Fruit fly (Drosophila melanogaster): Measurements from ENCODE around the gene Sec13.

The Sec13 gene

dm6 chr3R:23360356-23360755 is 4.3 kb downstream of the Sec13 start:
- no peak for TF ChIP-seq Myc (optimal IDR thresholded peaks at IDR 0.05)
- no peak for TF ChIP-seq insv (optimal IDR thresholded peaks at IDR 0.05)
- TF ChIP-seq Sin3A (optimal IDR thresholded peaks at IDR 0.05) = no peak
- no peak for TF ChIP-seq h (optimal IDR thresholded peaks at IDR 0.05)
- TF ChIP-seq psq (optimal IDR thresholded peaks at IDR 0.05) = no peak
- no peak for TF ChIP-seq ttk (optimal IDR thresholded peaks at IDR 0.05)

DNA sequence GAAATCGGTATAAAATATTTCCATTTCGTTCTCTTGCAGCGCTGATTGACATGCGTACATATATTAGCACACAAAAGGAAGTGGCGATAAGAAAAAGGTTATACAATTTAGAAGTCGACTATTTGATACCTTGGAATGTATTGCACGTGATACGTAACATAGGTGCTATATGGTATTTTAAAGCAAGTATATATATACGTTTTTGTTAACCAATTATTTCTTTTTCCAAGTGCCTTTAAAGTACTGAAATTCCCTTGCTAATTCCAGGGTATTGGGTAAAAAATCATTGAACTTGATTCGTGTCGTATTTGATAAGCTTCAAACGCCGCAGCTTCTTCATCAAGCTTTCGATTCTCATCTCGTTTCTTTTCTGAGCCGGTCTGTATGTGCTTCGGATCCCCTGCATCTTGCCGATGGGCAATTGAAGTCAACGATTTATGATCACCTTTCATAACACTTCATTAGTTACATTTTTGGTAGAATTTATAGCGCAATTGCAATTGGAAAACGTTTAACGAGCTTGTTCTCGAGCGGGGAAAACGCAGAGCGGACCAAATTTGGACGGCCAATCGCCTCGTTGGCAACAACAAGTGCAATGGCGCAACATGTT is 7.5 kb downstream of the Sec13 start, which contains the start of gene CG4408:
CG4408 (minus strand) TSS at position 60 of the 610 bp plus-strand sequence.
- TF ChIP-seq psq (optimal IDR thresholded peaks at IDR 0.05) (no peak), ttk (optimal IDR thresholded peaks at IDR 0.05) (no peak), Sin3A (optimal IDR thresholded peaks at IDR 0.05) (no peak), h (optimal IDR thresholded peaks at IDR 0.05) (no peak), insv (optimal IDR thresholded peaks at IDR 0.05) (no peak), Myc (optimal IDR thresholded peaks at IDR 0.05) (no peak)

DNA sequence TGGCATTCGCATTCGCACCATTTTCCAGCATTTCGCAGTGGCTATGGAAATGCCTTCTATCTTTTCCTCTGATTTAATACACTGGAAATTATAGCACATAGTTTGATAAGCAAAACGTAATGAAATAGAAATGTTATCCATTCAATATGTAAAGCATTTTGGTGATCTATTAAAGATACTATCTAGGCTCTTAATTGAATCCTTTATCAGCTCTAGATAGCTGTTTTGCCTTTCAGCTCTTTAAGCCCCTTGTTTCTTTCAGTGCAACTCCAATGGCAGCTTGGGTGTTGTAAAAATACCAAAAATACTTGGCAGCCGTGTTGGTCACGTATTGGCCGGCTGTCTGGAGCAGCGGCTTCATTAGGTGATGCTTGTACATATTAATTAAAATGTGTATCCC is 8.9 kb downstream of the Sec13 start:
- TF ChIP-seq ttk (optimal IDR thresholded peaks at IDR 0.05) (no peak), Sin3A (optimal IDR thresholded peaks at IDR 0.05) (no peak), h (optimal IDR thresholded peaks at IDR 0.05) (no peak), Myc (optimal IDR thresholded peaks at IDR 0.05) (no peak), insv (optimal IDR thresholded peaks at IDR 0.05) (no peak), psq (optimal IDR thresholded peaks at IDR 0.05) (no peak)

- TF ChIP-seq ttk (optimal IDR thresholded peaks at IDR 0.05) (no peak), Myc (optimal IDR thresholded peaks at IDR 0.05) (no peak), h (optimal IDR thresholded peaks at IDR 0.05) (no peak), Sin3A (optimal IDR thresholded peaks at IDR 0.05) (no peak), insv (optimal IDR thresholded peaks at IDR 0.05) (no peak), psq (optimal IDR thresholded peaks at IDR 0.05) (no peak)
Measured at dm6 chr3R:23367540-23367939, 11.5 kb downstream of the Sec13 start.

DNA sequence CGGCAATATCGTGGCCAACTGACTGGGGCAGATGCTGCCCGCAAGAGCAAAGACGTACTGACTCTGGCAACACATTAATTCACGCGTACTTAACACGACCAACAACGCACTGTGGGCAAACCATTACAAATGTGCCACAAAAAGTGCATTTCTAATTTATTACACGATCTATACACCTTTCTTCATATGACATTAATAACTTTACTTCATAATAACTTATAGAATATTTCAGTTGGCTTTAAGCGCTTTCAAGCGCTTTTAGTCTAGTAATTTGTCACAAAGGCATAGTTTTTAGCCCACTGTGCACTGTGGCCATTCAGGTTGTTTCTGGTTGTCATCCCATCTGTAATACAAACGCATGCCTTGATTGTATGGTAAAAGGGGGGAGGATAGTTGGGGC is 12.2 kb downstream of the Sec13 start:
- TF ChIP-seq psq (optimal IDR thresholded peaks at IDR 0.05) (no peak), ttk (optimal IDR thresholded peaks at IDR 0.05) (no peak), Myc (optimal IDR thresholded peaks at IDR 0.05) (no peak), insv (optimal IDR thresholded peaks at IDR 0.05) (no peak), Sin3A (optimal IDR thresholded peaks at IDR 0.05) (no peak), h (optimal IDR thresholded peaks at IDR 0.05) (no peak)

DNA sequence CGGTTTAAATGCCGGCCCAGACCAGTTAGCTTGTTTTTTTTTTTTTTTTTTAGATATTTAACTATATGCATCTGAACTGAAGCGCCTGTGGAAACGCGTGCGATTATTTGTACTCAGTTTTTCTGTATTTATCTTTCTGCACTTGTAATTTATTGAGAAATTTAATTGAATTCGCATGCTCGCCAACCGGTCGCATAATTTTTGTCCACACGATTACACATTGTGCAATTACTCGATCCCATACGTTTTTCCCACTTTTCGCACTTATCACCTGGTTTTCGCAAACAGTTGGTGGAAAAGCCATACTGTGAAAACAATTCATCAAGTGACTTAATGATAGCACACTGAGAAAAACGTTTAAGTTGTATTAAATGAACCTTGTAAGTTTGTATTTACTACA is 16.5 kb downstream of the Sec13 start, which contains the start of gene CG42827:
CG42827 (plus strand) TSS at position 301 of the 400 bp plus-strand sequence.
- no peak for TF ChIP-seq psq (optimal IDR thresholded peaks at IDR 0.05)
- no peak for TF ChIP-seq insv (optimal IDR thresholded peaks at IDR 0.05)
- no peak for TF ChIP-seq h (optimal IDR thresholded peaks at IDR 0.05)
- no peak for TF ChIP-seq ttk (optimal IDR thresholded peaks at IDR 0.05)
- TF ChIP-seq Myc (optimal IDR thresholded peaks at IDR 0.05) = no peak
- TF ChIP-seq Sin3A (optimal IDR thresholded peaks at IDR 0.05) = no peak

DNA sequence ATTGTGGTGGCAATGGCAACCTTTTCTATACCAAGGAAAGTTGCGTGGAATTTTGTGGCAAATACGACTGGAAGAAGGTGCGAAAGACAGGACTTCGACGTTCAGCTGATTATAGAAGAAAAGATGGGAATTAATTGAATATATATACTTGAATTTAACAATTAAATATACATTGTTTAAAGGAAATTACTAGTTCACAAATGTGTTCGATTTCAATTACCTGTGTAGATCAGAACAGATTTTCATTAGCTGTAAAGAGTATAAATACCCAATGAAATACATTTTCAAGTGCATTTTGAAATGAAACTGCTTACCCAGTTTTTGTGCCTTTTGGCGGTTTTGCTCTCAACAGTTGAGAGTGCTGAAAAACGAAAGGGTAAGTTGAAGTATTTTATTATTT is 17.3 kb downstream of the Sec13 start, which contains the start of gene CG42828:
CG42828 (plus strand) TSS at position 301 of the 400 bp plus-strand sequence.
- TF ChIP-seq psq (optimal IDR thresholded peaks at IDR 0.05) (no peak), insv (optimal IDR thresholded peaks at IDR 0.05) (no peak), Sin3A (optimal IDR thresholded peaks at IDR 0.05) (no peak), Myc (optimal IDR thresholded peaks at IDR 0.05) (no peak), ttk (optimal IDR thresholded peaks at IDR 0.05) (no peak), h (optimal IDR thresholded peaks at IDR 0.05) (no peak)

DNA sequence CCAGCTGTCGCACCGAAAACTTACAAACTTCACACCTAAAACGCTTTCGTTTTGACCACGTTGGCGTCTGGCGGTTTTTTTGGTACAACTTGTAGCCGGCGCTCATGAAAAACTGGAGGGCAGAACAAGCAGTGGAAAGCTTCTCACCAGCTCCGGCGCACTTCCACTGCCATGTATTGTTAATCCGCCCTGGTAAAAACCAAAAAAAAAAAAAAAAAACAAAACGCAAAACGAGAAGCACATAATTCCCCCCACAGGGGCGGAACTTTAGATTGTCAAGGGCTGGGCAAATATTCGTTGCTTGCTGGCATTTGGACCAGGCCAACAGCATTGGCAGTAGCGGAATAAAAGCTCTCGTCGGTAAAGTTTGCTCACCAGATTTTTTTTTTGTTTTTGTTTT is 18.2 kb downstream of the Sec13 start:
- no peak for TF ChIP-seq h (optimal IDR thresholded peaks at IDR 0.05)
- TF ChIP-seq Myc (optimal IDR thresholded peaks at IDR 0.05) = no peak
- no peak for TF ChIP-seq psq (optimal IDR thresholded peaks at IDR 0.05)
- TF ChIP-seq Sin3A (optimal IDR thresholded peaks at IDR 0.05) = no peak
- no peak for TF ChIP-seq ttk (optimal IDR thresholded peaks at IDR 0.05)
- no peak for TF ChIP-seq insv (optimal IDR thresholded peaks at IDR 0.05)

DNA sequence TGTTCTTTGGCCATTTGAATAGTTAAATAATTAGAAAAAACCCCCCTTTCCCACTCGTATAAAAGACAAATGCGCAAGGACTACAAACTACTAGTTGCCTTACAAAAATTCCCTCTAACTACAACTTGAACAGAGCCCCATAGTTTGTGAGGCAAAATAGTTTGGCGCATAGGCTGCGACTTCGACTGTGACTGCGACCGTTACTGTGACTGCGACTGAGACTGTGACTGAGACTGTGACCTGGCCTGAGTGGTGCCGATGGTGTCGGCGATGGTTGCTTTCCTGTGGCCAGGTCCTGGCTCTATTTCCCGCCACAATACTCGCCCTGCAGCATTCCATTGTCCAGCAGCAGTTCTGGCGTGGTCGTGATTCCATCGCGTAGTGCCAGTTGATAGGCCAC is 21.2 kb downstream of the Sec13 start:
- no peak for TF ChIP-seq psq (optimal IDR thresholded peaks at IDR 0.05)
- TF ChIP-seq ttk (optimal IDR thresholded peaks at IDR 0.05) = no peak
- no peak for TF ChIP-seq h (optimal IDR thresholded peaks at IDR 0.05)
- TF ChIP-seq Sin3A (optimal IDR thresholded peaks at IDR 0.05) = no peak
- TF ChIP-seq Myc (optimal IDR thresholded peaks at IDR 0.05) = no peak
- TF ChIP-seq insv (optimal IDR thresholded peaks at IDR 0.05) = no peak

DNA sequence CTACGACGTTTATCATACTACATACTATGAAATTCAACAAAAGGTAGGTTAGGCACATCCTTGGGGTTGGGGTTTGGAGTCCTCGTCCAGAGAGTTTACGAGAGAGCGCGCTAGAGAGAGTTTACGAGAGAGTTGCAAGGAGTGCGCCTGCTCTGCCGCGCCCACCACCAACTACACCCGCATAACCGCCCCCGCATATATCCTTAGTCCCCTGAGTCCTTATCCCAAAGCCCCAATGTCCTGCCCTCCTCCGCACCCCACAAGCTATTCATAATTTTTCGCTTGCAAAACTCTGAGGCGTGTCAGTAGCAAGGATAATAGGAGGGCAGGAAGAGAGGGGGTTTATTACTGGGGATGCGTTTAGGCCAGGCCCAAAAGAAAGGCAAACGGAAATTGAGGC is 27.6 kb downstream of the Sec13 start:
- TF ChIP-seq ttk (optimal IDR thresholded peaks at IDR 0.05) (no peak), Sin3A (optimal IDR thresholded peaks at IDR 0.05) (no peak), Myc (optimal IDR thresholded peaks at IDR 0.05) (no peak), insv (optimal IDR thresholded peaks at IDR 0.05) (no peak), h (optimal IDR thresholded peaks at IDR 0.05) (no peak), psq (optimal IDR thresholded peaks at IDR 0.05) (no peak)

DNA sequence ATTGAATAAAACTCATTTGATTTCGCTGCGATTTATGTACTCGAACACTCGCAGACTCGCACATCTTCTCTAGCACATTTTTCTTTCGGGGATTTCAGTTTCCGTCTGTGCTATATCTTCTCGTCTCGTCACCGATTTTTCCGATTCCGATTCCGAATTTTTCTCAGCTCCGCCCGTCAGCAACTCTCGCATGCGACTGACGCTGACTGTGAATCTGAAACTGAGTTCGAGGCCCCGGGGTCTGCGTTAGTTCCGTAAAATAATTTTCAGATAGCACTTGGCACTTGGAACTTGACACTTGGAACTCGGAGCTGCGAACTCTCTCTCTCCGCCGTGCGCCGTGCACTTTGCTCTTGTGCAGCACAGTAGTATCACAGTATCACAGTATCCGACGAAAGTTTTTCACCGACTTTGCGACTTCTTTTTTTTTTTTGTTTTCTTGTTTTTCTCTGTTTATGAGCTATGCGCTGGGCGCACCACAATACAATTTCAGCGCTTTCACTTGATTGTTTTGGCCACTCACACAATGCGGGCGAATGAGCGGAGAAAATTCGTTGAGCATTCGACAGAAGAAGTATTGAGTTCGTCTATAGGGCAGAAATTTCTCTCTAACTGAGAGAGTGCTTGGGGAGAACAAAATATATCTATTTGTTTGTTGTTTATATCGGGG is 28.6 kb downstream of the Sec13 start, which contains the start of gene CG4393:
CG4393 (minus strand) TSS at position 187 of the 670 bp plus-strand sequence.
- TF ChIP-seq h (optimal IDR thresholded peaks at IDR 0.05) (no peak), psq (optimal IDR thresholded peaks at IDR 0.05) (no peak), Sin3A (optimal IDR thresholded peaks at IDR 0.05) (no peak), Myc (optimal IDR thresholded peaks at IDR 0.05) (no peak), ttk (optimal IDR thresholded peaks at IDR 0.05) (no peak), insv (optimal IDR thresholded peaks at IDR 0.05) (no peak)

dm6 chr3R:23386021-23386457 is 30.0 kb downstream of the Sec13 start:
- TF ChIP-seq Myc (optimal IDR thresholded peaks at IDR 0.05) (no peak), Sin3A (optimal IDR thresholded peaks at IDR 0.05) (no peak), insv (optimal IDR thresholded peaks at IDR 0.05) (no peak), psq (optimal IDR thresholded peaks at IDR 0.05) (no peak), h (optimal IDR thresholded peaks at IDR 0.05) (no peak), ttk (optimal IDR thresholded peaks at IDR 0.05) (no peak)
